Worm (Caenorhabditis elegans) whole organism, L1 larva: Measurements from ENCODE around the gene Y39B6A.1.

ENCODE experiments used
- C34B4.2 ChIP-seq: sonication (generic microtip); optimal IDR thresholded peaks from 2 replicates; lab custom pipeline; 2017; ENCODE audit warnings: mild to moderate bottlenecking, missing genetic modification characterization, missing compliant biosample characterization
- aly-2 ChIP-seq: fragments of 150-350 bp; optimal IDR thresholded peaks from 2 replicates; lab custom pipeline; 2014; ENCODE audit warnings: missing biosample characterization, missing genetic modification characterization
- ceh-88 ChIP-seq: fragments of 200-800 bp; sonication (Bioruptor generic); IDR thresholded peaks from 2 replicates; pipeline ENCODE4 v1.3.6; 2022; ENCODE audit warnings: missing genetic modification characterization, missing compliant biosample characterization
- elt-3 ChIP-seq, 6 experiments: fragments of 150-350 bp in 1 of 6; sonication (generic microtip); optimal IDR thresholded peaks; 2 replicates each; lab custom pipeline; 2017 to 2018; ENCODE audit warnings: missing biosample characterization in 6 of 6, missing genetic modification characterization in 6 of 6, inconsistent platforms in 1 of 6
- fos-1 ChIP-seq: fragments of 150-350 bp; optimal IDR thresholded peaks from 2 replicates; lab custom pipeline; 2014; ENCODE audit warnings: missing biosample characterization, missing genetic modification characterization
- nhr-12 ChIP-seq: sonication (generic microtip); optimal IDR thresholded peaks from 2 replicates; lab custom pipeline; 2017; ENCODE audit warnings: missing biosample characterization, missing genetic modification characterization
- nhr-20 ChIP-seq: sonication (generic microtip); optimal IDR thresholded peaks from 2 replicates; lab custom pipeline; 2016; ENCODE audit warnings: mild to moderate bottlenecking, missing genetic modification characterization, missing compliant biosample characterization

- TF ChIP-seq elt-3 (tag; optimal IDR thresholded peaks at IDR 0.05; lab: Kevin White, UChicago): no peak
- no peak for TF ChIP-seq ceh-88
- no peak for TF ChIP-seq nhr-20 (tag; lab: Kevin White, UChicago)
- no peak for TF ChIP-seq nhr-12
- TF ChIP-seq aly-2 (tag; lab: Kevin White, UChicago): no peak
- TF ChIP-seq fos-1: no peak
- TF ChIP-seq C34B4.2 (tag; lab: Kevin White, UChicago): no peak
Measured at ce11 chrV:19231167-19231566, 27.8 kb upstream of the Y39B6A.1 start.
